Worm (Caenorhabditis elegans) whole organism, late embryonic: ENCODE results near the gene Y75B8A.18.

Experiments used
- ama-1 ChIP-seq: fragments of 150-350 bp; optimal IDR thresholded peaks from 2 replicates; lab custom pipeline; 2014
- fkh-6 ChIP-seq: sonication (generic microtip); optimal IDR thresholded peaks from 2 replicates; lab custom pipeline; 2016; ENCODE audit warnings: missing genetic modification characterization, missing compliant biosample characterization
- ztf-16 ChIP-seq: sonication (generic microtip); optimal IDR thresholded peaks from 2 replicates; lab custom pipeline; 2017; ENCODE audit warnings: missing genetic modification characterization, missing compliant biosample characterization

- TF ChIP-seq fkh-6 (no peak), ama-1 (lab: Kevin White, UChicago) (no peak), ztf-16 (tag; lab: Kevin White, UChicago) (no peak)
These were observed 4.6 kb downstream of the Y75B8A.18 start for ce11 chrIII:12221452-12221851.
